Fruit fly (Drosophila melanogaster): Measurements from ENCODE around the gene Diap1.

The Diap1 gene

DNA sequence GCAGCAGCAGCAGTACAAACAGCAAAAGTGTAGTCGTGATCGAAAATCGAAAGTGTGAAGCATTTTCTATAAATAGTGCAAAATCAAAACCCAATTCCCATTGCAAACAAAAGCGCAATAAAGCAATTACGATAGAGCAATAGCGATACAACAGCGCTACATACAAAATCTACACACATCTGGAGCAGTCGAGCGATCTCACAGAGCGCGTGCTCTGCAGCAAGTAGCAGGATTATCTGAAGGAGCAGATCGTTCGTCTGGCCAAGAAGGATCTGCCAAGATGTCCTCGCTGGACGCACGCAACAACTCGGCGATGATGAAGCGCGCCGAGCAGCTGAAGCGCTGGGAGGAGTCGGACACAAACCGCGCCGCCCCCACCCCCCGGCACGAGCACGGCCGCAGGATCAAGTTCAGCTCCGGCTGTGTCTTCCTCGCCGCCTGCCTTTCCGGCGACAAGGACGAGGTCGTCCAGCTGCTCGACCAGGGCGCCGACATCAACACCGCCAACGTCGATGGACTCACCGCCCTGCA, 2.3 kb upstream of the Diap1 start:
- peak; percentile 56 for TF ChIP-seq exex (tag; optimal IDR thresholded peaks at IDR 0.05)
- TF ChIP-seq chm (GFP tag; IDR thresholded peaks at IDR 0.05) = 0 out of 2 replicates have a peak, but pooled peaks have one; percentile 17
- TF ChIP-seq CG11695 (GFP tag; IDR thresholded peaks at IDR 0.05) = 0 out of 3 replicates have a peak, but pooled peaks have one; percentile 6
- no peak for TF ChIP-seq chn (GFP tag; optimal IDR thresholded peaks at IDR 0.05)
- peak; percentile 88 for TF ChIP-seq Hr39 (optimal IDR thresholded peaks at IDR 0.05)
- 0 out of 2 replicates have a peak, but pooled peaks have one; percentile 15 for TF ChIP-seq E2f2 (GFP tag; IDR thresholded peaks at IDR 0.05)
- no peak for TF ChIP-seq CG17568 (GFP tag; optimal IDR thresholded peaks at IDR 0.05)
- peak; percentile 12; the same call in 1 of the 2 replicates for TF ChIP-seq CG4360 (GFP tag; IDR thresholded peaks at IDR 0.05)
- 0 out of 2 replicates have a peak, but pooled peaks have one; percentile 6 for TF ChIP-seq CG14014 (GFP tag; IDR thresholded peaks at IDR 0.05)
- peak; percentile 60; the same call in 2 of the 3 replicates for TF ChIP-seq ken (GFP tag; IDR thresholded peaks at IDR 0.05)
- no peak for TF ChIP-seq nerfin-1 (tag; optimal IDR thresholded peaks at IDR 0.05)
- peak; percentile 15; the same call in 1 of the 2 replicates for TF ChIP-seq CG9932 (GFP tag; IDR thresholded peaks at IDR 0.05)
- 0 out of 3 replicates have a peak, but pooled peaks have one; percentile 9 for TF ChIP-seq Dbx (GFP tag; IDR thresholded peaks at IDR 0.05)
- TF ChIP-seq CG4282 (GFP tag; optimal IDR thresholded peaks at IDR 0.05) = no peak
- TF ChIP-seq CG11247 (GFP tag; IDR thresholded peaks at IDR 0.05) = 0 out of 2 replicates have a peak, but pooled peaks have one; percentile 10
- TF ChIP-seq ara (GFP tag; IDR thresholded peaks at IDR 0.05) = peak; percentile 51; the same call in 1 of the 2 replicates

DNA sequence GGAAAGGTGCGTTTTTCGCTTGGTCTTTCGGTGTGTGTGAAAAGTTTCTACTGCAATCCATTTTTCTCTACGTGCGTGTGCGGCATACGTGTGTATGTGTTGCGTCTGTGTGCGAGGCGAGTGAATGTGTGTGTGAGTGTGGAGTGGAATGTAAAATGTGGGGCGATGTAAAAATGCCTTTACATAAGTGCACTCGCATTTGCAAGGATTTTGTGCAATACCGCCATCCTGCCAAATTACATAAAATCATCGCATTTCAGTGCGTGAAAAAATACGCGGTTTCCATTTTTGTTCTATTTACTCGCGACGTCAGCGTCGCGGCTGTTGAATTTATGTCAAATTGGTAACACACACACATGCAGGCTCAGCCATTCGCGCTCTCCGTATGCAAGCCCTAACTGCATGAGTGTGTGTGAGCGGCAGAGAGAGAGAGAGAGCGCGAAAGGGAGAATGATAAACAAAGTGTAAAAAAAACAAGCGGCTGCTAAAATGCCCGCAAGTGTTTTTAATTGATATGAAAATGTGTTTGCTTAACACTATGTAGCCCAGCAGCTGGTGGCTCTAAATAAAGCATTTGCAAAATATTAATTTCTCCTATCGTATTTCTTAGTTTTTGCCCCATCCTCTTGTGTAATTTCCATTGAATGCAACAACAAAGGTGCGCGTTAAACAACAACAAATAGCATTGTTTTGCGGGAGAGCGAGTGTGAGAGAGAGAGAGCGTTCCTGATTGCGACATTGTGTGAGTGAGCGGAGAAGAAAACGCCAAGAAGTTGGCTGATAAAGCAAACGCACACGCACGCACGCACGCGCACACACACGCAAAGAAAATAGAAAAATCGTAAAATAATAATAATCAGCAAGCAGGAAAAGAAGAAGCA, 1.6 kb upstream of the Diap1 start:
- TF ChIP-seq CG10147 (GFP tag; optimal IDR thresholded peaks at IDR 0.05) (no peak), tup (GFP tag; optimal IDR thresholded peaks at IDR 0.05) (no peak), Dref (GFP tag; IDR thresholded peaks at IDR 0.05) (no peak), D19A (tag; optimal IDR thresholded peaks at IDR 0.05) (no peak), Neu2 (GFP tag; optimal IDR thresholded peaks at IDR 0.05; ENCODE audit: borderline replicate concordance) (no peak), H15 (GFP tag; IDR thresholded peaks at IDR 0.05) (no peak), Spps (tag; optimal IDR thresholded peaks at IDR 0.05) (no peak), CG6175 (GFP tag; IDR thresholded peaks at IDR 0.05) (no peak), nau (GFP tag; optimal IDR thresholded peaks at IDR 0.05) (peak; percentile 41), MBD-R2 (GFP tag; IDR thresholded peaks at IDR 0.05) (no peak), hb (GFP tag; IDR thresholded peaks at IDR 0.05; ENCODE audit: partially characterized antibody) (no peak), lola (GFP tag; optimal IDR thresholded peaks at IDR 0.05) (peak in 2 of 3 experiments; percentile 71 to 96), chn (GFP tag; optimal IDR thresholded peaks at IDR 0.05) (no peak), gcm (GFP tag; optimal IDR thresholded peaks at IDR 0.05) (no peak), vnd (GFP tag; IDR thresholded peaks at IDR 0.05; ENCODE audit: partially characterized antibody) (peak; percentile 57; the same call in 2 of the 3 replicates), inv (GFP tag; IDR thresholded peaks at IDR 0.05; ENCODE audit: partially characterized antibody) (no peak), tna (GFP tag; IDR thresholded peaks at IDR 0.05; ENCODE audit: partially characterized antibody) (no peak), Nf-YC (tag; optimal IDR thresholded peaks at IDR 0.05) (peak; percentile 13), CG7372 (GFP tag; IDR thresholded peaks at IDR 0.05) (no peak), Dek (tag; optimal IDR thresholded peaks at IDR 0.05) (no peak), wek (GFP tag; optimal IDR thresholded peaks at IDR 0.05) (no peak), CG15696 (tag; optimal IDR thresholded peaks at IDR 0.05) (no peak), CG2202 (tag; optimal IDR thresholded peaks at IDR 0.05) (no peak), CG8478 (optimal IDR thresholded peaks at IDR 0.05) (peak; percentile 99), Hey (tag; optimal IDR thresholded peaks at IDR 0.05) (no peak), Ada2b (GFP tag; IDR thresholded peaks at IDR 0.05) (no peak), Fer2 (tag; optimal IDR thresholded peaks at IDR 0.05) (no peak), hth (optimal IDR thresholded peaks at IDR 0.05) (no peak), CG9727 (GFP tag; optimal IDR thresholded peaks at IDR 0.05) (peak; percentile 7), Antp (GFP tag; optimal IDR thresholded peaks at IDR 0.05) (no peak), dpn (GFP tag; optimal IDR thresholded peaks at IDR 0.05) (no peak), CG14667 (GFP tag; IDR thresholded peaks at IDR 0.05) (no peak), jing (GFP tag; optimal IDR thresholded peaks at IDR 0.05) (no peak)
